Worm (Caenorhabditis elegans) whole organism, L4/young adult: ENCODE measurements around the gene hars-1.

ENCODE experiments used
- W03F9.2 ChIP-seq: fragments of 150-350 bp; optimal IDR thresholded peaks from 2 replicates; lab custom pipeline; 2014; ENCODE audit warnings: missing biosample characterization, missing genetic modification characterization
- dao-5 ChIP-seq: sonication (generic microtip); optimal IDR thresholded peaks from 2 replicates; lab custom pipeline; 2016; ENCODE audit warnings: missing genotype, missing genetic modification characterization, moderate library complexity, missing compliant biosample characterization
- him-1 ChIP-seq: sonication (generic microtip); optimal IDR thresholded peaks from 2 replicates; lab custom pipeline; 2016; ENCODE audit warnings: missing genotype, missing genetic modification reagents, missing genetic modification characterization, missing compliant biosample characterization

DNA sequence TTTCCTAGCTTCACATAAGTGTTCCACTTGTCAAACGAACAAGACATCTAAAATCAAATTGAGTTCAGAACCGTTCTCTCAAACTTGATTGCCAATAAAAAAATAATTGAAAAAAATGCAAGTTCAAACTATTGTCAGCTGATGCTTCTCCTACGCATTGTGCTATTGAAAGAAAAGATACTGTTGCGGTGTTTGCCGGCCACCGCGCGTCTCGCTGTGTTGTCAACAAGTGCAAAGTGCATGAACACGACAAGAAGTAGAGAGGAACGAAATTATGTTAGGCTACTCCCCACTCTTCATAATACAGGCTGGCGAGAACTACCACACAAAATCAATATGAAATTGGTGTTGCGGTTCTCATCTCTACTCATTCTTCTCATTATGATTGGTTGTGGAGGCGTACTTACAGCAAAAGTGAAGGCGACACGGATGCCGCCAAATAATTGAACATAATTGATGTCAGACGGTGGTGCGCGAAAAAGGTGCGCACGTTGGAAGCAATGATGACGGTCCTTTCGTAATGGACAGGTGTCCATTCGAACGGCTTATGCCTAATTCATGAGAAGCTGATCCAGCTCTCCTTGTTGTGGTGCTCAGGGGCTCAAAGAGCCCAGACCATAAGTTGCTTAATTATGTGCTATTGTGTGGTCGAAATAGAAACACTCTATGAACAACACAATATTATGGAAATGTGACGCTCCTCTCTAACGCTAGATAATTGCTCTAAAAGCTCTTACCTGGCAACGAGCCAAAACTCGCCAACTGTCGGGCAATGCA lies 8.8 kb downstream of the hars-1 start:
- no peak for TF ChIP-seq W03F9.2 (tag; lab: Kevin White, UChicago)
- TF ChIP-seq dao-5 (tag; lab: Kevin White, UChicago) = no peak
- no peak for TF ChIP-seq him-1 (tag; lab: Kevin White, UChicago)
